Fruit fly (Drosophila melanogaster) whole organism, embryonic: ENCODE results near the gene CG14787.

Source experiments
- Antp ChIP-seq: fragments of 200-800 bp; sonication (Bioruptor generic); optimal IDR thresholded peaks from 3 replicates; lab custom pipeline; 2016; ENCODE audit warnings: missing biosample characterization, missing genetic modification characterization
- Awh ChIP-seq: fragments of 200-800 bp; sonication (Bioruptor generic); IDR thresholded peaks from 2 replicates; pipeline ENCODE4, ENCODE4 v1.3.6; 2022; ENCODE audit warnings: missing biosample characterization, missing genetic modification characterization
- CG11085 ChIP-seq: fragments of 200-800 bp; sonication (Bioruptor generic); IDR thresholded peaks from 2 replicates; pipeline ENCODE4 v1.3.6; 2022; ENCODE audit warnings: missing biosample characterization, missing genetic modification characterization
- CG1233 ChIP-seq: fragments of 200-800 bp; sonication (Bioruptor generic); optimal IDR thresholded peaks from 4 replicates; lab custom pipeline; 2018; ENCODE audit warnings: missing biosample characterization, mild to moderate bottlenecking, missing genetic modification characterization
- CG12942 ChIP-seq: fragments of 200-800 bp; sonication (Bioruptor generic); optimal IDR thresholded peaks from 3 replicates; lab custom pipeline; 2016; ENCODE audit warnings: missing biosample characterization, missing genetic modification characterization
- CG13296 ChIP-seq: fragments of 200-800 bp; sonication (Bioruptor generic); optimal IDR thresholded peaks from 3 replicates; lab custom pipeline; 2018; ENCODE audit warnings: missing biosample characterization, mild to moderate bottlenecking, missing genetic modification characterization
- CG14965 ChIP-seq: fragments of 200-800 bp; sonication (Bioruptor generic); optimal IDR thresholded peaks from 2 replicates; lab custom pipeline; 2016; ENCODE audit warnings: missing biosample characterization, missing genetic modification characterization, borderline replicate concordance
- CG1602 ChIP-seq: fragments of 200-800 bp; sonication (Bioruptor generic); optimal IDR thresholded peaks from 3 replicates; lab custom pipeline; 2016; ENCODE audit warnings: missing biosample characterization, missing genetic modification characterization
- CG17568 ChIP-seq: fragments of 200-800 bp; sonication (Bioruptor generic); optimal IDR thresholded peaks from 2 replicates; lab custom pipeline; 2018; ENCODE audit warnings: missing biosample characterization, mild to moderate bottlenecking, missing genetic modification characterization, moderate library complexity
- CG18764 ChIP-seq: fragments of 200-800 bp; sonication (Bioruptor generic); optimal IDR thresholded peaks from 3 replicates; lab custom pipeline; 2016; ENCODE audit warnings: missing biosample characterization, missing genetic modification characterization
- CG31224 ChIP-seq: fragments of 200-800 bp; sonication (Bioruptor generic); IDR thresholded peaks from 2 replicates; pipeline ENCODE4 v1.3.6; 2022; ENCODE audit warnings: missing biosample characterization, missing genetic modification characterization
- CG3163 ChIP-seq: fragments of 200-800 bp; sonication (Bioruptor generic); optimal IDR thresholded peaks from 3 replicates; lab custom pipeline; 2016; ENCODE audit warnings: missing biosample characterization, missing genetic modification characterization
- CG5953 ChIP-seq: fragments of 200-800 bp; sonication (Bioruptor generic); IDR thresholded peaks from 2 replicates; pipeline ENCODE4 v1.3.6; 2022; ENCODE audit warnings: missing biosample characterization, missing genetic modification characterization
- CG8765 ChIP-seq: fragments of 200-800 bp; sonication (Bioruptor generic); IDR thresholded peaks from 2 replicates; pipeline ENCODE4 v1.3.6; 2022; ENCODE audit warnings: missing biosample characterization, missing genetic modification characterization
- CG9932 ChIP-seq: fragments of 200-800 bp; sonication (Bioruptor generic); IDR thresholded peaks from 2 replicates; pipeline ENCODE4 v1.3.6; 2022; ENCODE audit warnings: missing biosample characterization, missing genetic modification characterization
- CHES-1-like ChIP-seq: fragments of 200-800 bp; sonication (Bioruptor generic); optimal IDR thresholded peaks from 2 replicates; lab custom pipeline; 2016; ENCODE audit warnings: missing biosample characterization, missing genetic modification characterization
- Camta ChIP-seq: fragments of 200-800 bp; sonication (Bioruptor generic); optimal IDR thresholded peaks from 2 replicates; lab custom pipeline; 2016; ENCODE audit warnings: missing biosample characterization, missing genetic modification characterization
- Dad ChIP-seq: fragments of 200-800 bp; sonication (Bioruptor generic); optimal IDR thresholded peaks from 3 replicates; lab custom pipeline; 2016; ENCODE audit warnings: missing biosample characterization, missing genetic modification characterization
- Dip2 ChIP-seq: fragments of 200-800 bp; sonication (Bioruptor generic); IDR thresholded peaks from 2 replicates; pipeline ENCODE4 v1.3.6; 2022; ENCODE audit warnings: missing biosample characterization, missing genetic modification characterization
- Doc2 ChIP-seq: fragments of 200-800 bp; sonication (Bioruptor generic); IDR thresholded peaks from 2 replicates; pipeline ENCODE4 v1.3.6; 2022; ENCODE audit warnings: missing biosample characterization, missing genetic modification characterization
- Doc3 ChIP-seq: fragments of 200-800 bp; sonication (Bioruptor generic); IDR thresholded peaks from 3 replicates; pipeline ENCODE4 v1.3.6; 2022; ENCODE audit warnings: missing biosample characterization, missing genetic modification characterization; ENCODE audit not compliant: partially characterized antibody
- Dref ChIP-seq: fragments of 200-800 bp; sonication (Bioruptor generic); IDR thresholded peaks from 2 replicates; pipeline ENCODE4 v1.3.6; 2022; ENCODE audit warnings: missing biosample characterization, missing genetic modification characterization
- H15 ChIP-seq: fragments of 200-800 bp; sonication (Bioruptor generic); IDR thresholded peaks from 3 replicates; pipeline ENCODE4 v1.3.6; 2022; ENCODE audit warnings: missing biosample characterization, missing genetic modification characterization
- H2.0 ChIP-seq: fragments of 200-800 bp; sonication (Bioruptor generic); IDR thresholded peaks from 2 replicates; pipeline ENCODE4 v1.3.6; 2022; ENCODE audit warnings: missing biosample characterization, missing genetic modification characterization
- NfI ChIP-seq: fragments of 200-800 bp; sonication (Bioruptor generic); optimal IDR thresholded peaks from 3 replicates; lab custom pipeline; 2018; ENCODE audit warnings: missing biosample characterization, mild to moderate bottlenecking, missing genetic modification characterization, moderate library complexity
- Rfx ChIP-seq: fragments of 200-800 bp; sonication (Bioruptor generic); IDR thresholded peaks from 2 replicates; pipeline ENCODE4 v1.3.6; 2022; ENCODE audit warnings: missing biosample characterization, missing genetic modification characterization
- TFAM ChIP-seq: fragments of 200-800 bp; sonication (Bioruptor generic); optimal IDR thresholded peaks from 2 replicates; lab custom pipeline; 2017; ENCODE audit warnings: missing biosample characterization, missing genetic modification characterization, inconsistent platforms
- Taf1 ChIP-seq: fragments of 200-800 bp; sonication (Bioruptor generic); IDR thresholded peaks from 2 replicates; pipeline ENCODE4 v1.3.6; 2022; ENCODE audit warnings: missing biosample characterization, missing genetic modification characterization
- abd-A ChIP-seq: fragments of 200-800 bp; sonication (Bioruptor generic); optimal IDR thresholded peaks from 3 replicates; lab custom pipeline; 2019; ENCODE audit warnings: missing biosample characterization, mild to moderate bottlenecking, missing genetic modification characterization, moderate library complexity
- bab2 ChIP-seq: fragments of 200-800 bp; sonication (Bioruptor generic); optimal IDR thresholded peaks from 2 replicates; lab custom pipeline; 2016; ENCODE audit warnings: missing biosample characterization, missing genetic modification characterization
- corto ChIP-seq: fragments of 200-800 bp; sonication (Bioruptor generic); optimal IDR thresholded peaks from 2 replicates; lab custom pipeline; 2016; ENCODE audit warnings: missing biosample characterization, mild to moderate bottlenecking, missing genetic modification characterization, moderate library complexity
- cwo ChIP-seq: fragments of 200-800 bp; sonication (Bioruptor generic); optimal IDR thresholded peaks from 3 replicates; lab custom pipeline; 2017; ENCODE audit warnings: missing biosample characterization, missing genetic modification characterization, mild to moderate bottlenecking, moderate library complexity, missing genetic modification reagents
- dan ChIP-seq: fragments of 200-800 bp; sonication (Bioruptor generic); IDR thresholded peaks from 2 replicates; pipeline ENCODE4 v1.3.6; 2022; ENCODE audit warnings: missing biosample characterization, missing genetic modification characterization
- dmrt99B ChIP-seq: fragments of 200-800 bp; sonication (Bioruptor generic); optimal IDR thresholded peaks from 2 replicates; lab custom pipeline; 2018; ENCODE audit warnings: missing biosample characterization, mild to moderate bottlenecking, missing genetic modification characterization, moderate library complexity
- dpn ChIP-seq, 2 experiments: fragments of 200-800 bp; sonication (Bioruptor generic); optimal IDR thresholded peaks; 3 replicates each; lab custom pipeline; 2016; ENCODE audit warnings: missing biosample characterization in 2 of 2, missing genetic modification characterization in 2 of 2
- en ChIP-seq: fragments of 200-800 bp; sonication (Bioruptor generic); optimal IDR thresholded peaks from 2 replicates; lab custom pipeline; 2016; ENCODE audit warnings: missing biosample characterization, missing genetic modification characterization
- gce ChIP-seq: fragments of 200-800 bp; sonication (Bioruptor generic); IDR thresholded peaks from 3 replicates; pipeline ENCODE4 v1.3.6; 2022; ENCODE audit warnings: missing biosample characterization, missing genetic modification characterization
- gfzf ChIP-seq: fragments of 200-800 bp; sonication (Bioruptor generic); optimal IDR thresholded peaks from 2 replicates; lab custom pipeline; 2016; ENCODE audit warnings: missing biosample characterization, mild to moderate bottlenecking, missing genetic modification characterization, moderate library complexity
- lov ChIP-seq, 2 experiments: fragments of 200-800 bp in 1 of 2; fragments of >200 bp in 1 of 2; sonication (Bioruptor generic) in 1 of 2; IDR thresholded peaks in 1 of 2; optimal IDR thresholded peaks in 1 of 2; 2 replicates in 1 of 2; 3 replicates in 1 of 2; pipeline versions ENCODE4 v1.3.6 to Lab custom; 2017 to 2022; ENCODE audit warnings: missing biosample characterization in 1 of 2, missing genetic modification characterization in 1 of 2
- nerfin-2 ChIP-seq: fragments of 200-800 bp; sonication (Bioruptor generic); IDR thresholded peaks from 2 replicates; pipeline ENCODE4 v1.3.6; 2022; ENCODE audit warnings: missing biosample characterization, missing genetic modification characterization; ENCODE audit not compliant: partially characterized antibody
- pan ChIP-seq, 4 experiments: fragments of >200 bp in 3 of 4; fragments of 200-800 bp in 1 of 4; sonication (Bioruptor generic) in 1 of 4; optimal IDR thresholded peaks in 3 of 4; IDR thresholded peaks in 1 of 4; 2 replicates each; pipeline versions ENCODE4 v1.3.6 to Lab custom; 2017 to 2022; ENCODE audit warnings: missing biosample characterization in 2 of 4, missing genetic modification characterization in 2 of 4, mixed read lengths in 1 of 4
- sc ChIP-seq, 3 experiments: fragments of >200 bp in 2 of 3; fragments of 200-800 bp in 1 of 3; sonication (Bioruptor generic) in 1 of 3; optimal IDR thresholded peaks; 2 replicates in 2 of 3; 3 replicates in 1 of 3; lab custom pipeline; 2017; ENCODE audit warnings: mild to moderate bottlenecking in 1 of 3, missing biosample characterization in 1 of 3, missing genetic modification characterization in 1 of 3, missing genetic modification reagents in 1 of 3
- sens ChIP-seq: fragments of 200-800 bp; sonication (Bioruptor generic); peaks from one replicate; lab custom pipeline; 2016; ENCODE audit warnings: missing biosample characterization, missing genetic modification characterization
- shn ChIP-seq: fragments of 200-800 bp; sonication (Bioruptor generic); optimal IDR thresholded peaks from 3 replicates; lab custom pipeline; 2016; ENCODE audit warnings: missing biosample characterization, missing genetic modification characterization
- sima ChIP-seq: fragments of 200-800 bp; sonication (Bioruptor generic); optimal IDR thresholded peaks from 2 replicates; lab custom pipeline; 2016; ENCODE audit warnings: missing biosample characterization, missing genetic modification characterization
- sisA ChIP-seq: fragments of 200-800 bp; sonication (Bioruptor generic); IDR thresholded peaks from 2 replicates; pipeline ENCODE4 v1.3.6; 2022; ENCODE audit warnings: missing biosample characterization, missing genetic modification characterization
- slp2 ChIP-seq: fragments of 200-800 bp; sonication (Bioruptor generic); optimal IDR thresholded peaks from 2 replicates; lab custom pipeline; 2016; ENCODE audit warnings: missing biosample characterization, missing genetic modification characterization
- zen ChIP-seq: fragments of 200-800 bp; sonication (Bioruptor generic); optimal IDR thresholded peaks from 3 replicates; lab custom pipeline; 2018; ENCODE audit warnings: missing biosample characterization, mild to moderate bottlenecking, missing genetic modification characterization, moderate library complexity
- zf30C ChIP-seq: fragments of 200-800 bp; sonication (Bioruptor generic); optimal IDR thresholded peaks from 3 replicates; lab custom pipeline; 2018; ENCODE audit warnings: missing biosample characterization, mild to moderate bottlenecking, missing genetic modification characterization

The CG14787 gene

DNA sequence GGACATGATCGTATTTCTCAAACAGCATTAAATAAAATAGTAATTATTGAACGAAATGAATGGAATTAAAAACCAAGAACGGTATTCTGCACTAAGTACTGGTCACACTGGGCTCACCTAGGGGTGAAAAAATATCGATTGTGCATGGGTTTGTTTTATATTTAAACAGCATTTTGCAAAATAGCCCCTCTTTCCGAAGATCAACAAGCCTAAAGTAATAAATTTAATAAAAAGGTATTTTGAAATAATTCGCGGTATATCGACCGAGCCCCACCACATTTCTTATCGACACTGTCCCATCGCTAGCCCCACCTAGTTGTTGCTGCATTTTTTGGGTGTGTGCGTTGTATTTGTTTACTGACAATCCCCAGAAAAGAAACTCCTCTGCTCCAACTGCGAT lies 9.1 kb upstream of the CG14787 start, which contains the start of gene pck (continued):
- peak; percentile 66 for TF ChIP-seq Dref (GFP tag; lab: Robert Waterston, UW)
- peak; percentile 45 for TF ChIP-seq zen (tag; lab: Kevin White, UChicago)
- 0 out of 2 replicates have a peak, but pooled peaks have one; percentile 29 for TF ChIP-seq nerfin-2 (GFP tag; lab: Robert Waterston, UW)
- peak; percentile 36 for TF ChIP-seq slp2
- TF ChIP-seq CG11085: peak; percentile 63
- peak; percentile 39 for TF ChIP-seq cwo (GFP tag; lab: Kevin White, UChicago)
- TF ChIP-seq CG18764: peak; percentile 65
- TF ChIP-seq CG12942 (GFP tag; lab: Kevin White, UChicago): peak; percentile 66
- no peak for TF ChIP-seq abd-A (tag; lab: Kevin White, UChicago)
- TF ChIP-seq CG1233 (GFP tag; lab: Kevin White, UChicago): no peak
- TF ChIP-seq dan (GFP tag; lab: Robert Waterston, UW): no peak
- peak; percentile 62 for TF ChIP-seq Dad (GFP tag; lab: Kevin White, UChicago)
- peak; percentile 54; the same call in 1 of the 2 replicates for TF ChIP-seq CG5953 (GFP tag; lab: Robert Waterston, UW)
- TF ChIP-seq Camta (GFP tag; lab: Kevin White, UChicago): peak; percentile 69
- TF ChIP-seq sisA (GFP tag; lab: Robert Waterston, UW): peak; percentile 70
- peak; percentile 50 for TF ChIP-seq Taf1 (GFP tag; lab: Robert Waterston, UW)
- TF ChIP-seq dpn (GFP tag; optimal IDR thresholded peaks at IDR 0.05; lab: Kevin White, UChicago): peak; percentile 61 to 80
- TF ChIP-seq en: peak; percentile 7
- no peak for TF ChIP-seq zf30C (GFP tag; lab: Kevin White, UChicago)
- TF ChIP-seq CHES-1-like (GFP tag; lab: Kevin White, UChicago): peak; percentile 22
- 0 out of 2 replicates have a peak, but pooled peaks have one; percentile 33 for TF ChIP-seq Awh (GFP tag; lab: Robert Waterston, UW)
- peak; percentile 63 for TF ChIP-seq gfzf
- peak; percentile 35; the same call in 1 of the 3 replicates for TF ChIP-seq Doc3 (GFP tag; lab: Robert Waterston, UW)
- no peak for TF ChIP-seq CG17568 (GFP tag; lab: Kevin White, UChicago)
- TF ChIP-seq sima (GFP tag; lab: Kevin White, UChicago): no peak
- no peak for TF ChIP-seq Doc2 (GFP tag; lab: Robert Waterston, UW)
- TF ChIP-seq CG3163 (GFP tag; lab: Kevin White, UChicago): peak; percentile 24
- TF ChIP-seq sens: peak; percentile 97
- TF ChIP-seq Rfx (GFP tag; lab: Robert Waterston, UW): peak; percentile 73
- no peak for TF ChIP-seq pan (optimal IDR thresholded peaks at IDR 0.05; lab: Kevin White, UChicago)
- TF ChIP-seq pan (GFP tag; optimal IDR thresholded peaks at IDR 0.05 in 1 of 2, IDR thresholded peaks at IDR 0.05 in 1 of 2): peak in 1 of 2 experiments; percentile 70
- peak; percentile 51 for TF ChIP-seq CG8765
- peak; percentile 34; the same call in 1 of the 3 replicates for TF ChIP-seq H15 (GFP tag; lab: Robert Waterston, UW)
- no peak for TF ChIP-seq sc (optimal IDR thresholded peaks at IDR 0.05; lab: Kevin White, UChicago)
- TF ChIP-seq sc (GFP tag; optimal IDR thresholded peaks at IDR 0.05; lab: Kevin White, UChicago): no peak
- peak; percentile 69; the same call in 1 of the 2 replicates for TF ChIP-seq H2.0
- TF ChIP-seq gce: no peak
- TF ChIP-seq CG1602 (GFP tag; lab: Kevin White, UChicago): peak; percentile 59
- TF ChIP-seq CG31224: peak; percentile 40; the same call in 1 of the 2 replicates
- no peak for TF ChIP-seq CG14965 (GFP tag; lab: Kevin White, UChicago)
- TF ChIP-seq shn (GFP tag; lab: Kevin White, UChicago): peak; percentile 44
- no peak for TF ChIP-seq TFAM (GFP tag; lab: Kevin White, UChicago)
- peak; percentile 62 for TF ChIP-seq CG9932 (GFP tag; lab: Robert Waterston, UW)
- TF ChIP-seq lov (optimal IDR thresholded peaks at IDR 0.05; lab: Kevin White, UChicago): no peak
- TF ChIP-seq lov (GFP tag; IDR thresholded peaks at IDR 0.05; lab: Robert Waterston, UW): peak; percentile 75; the same call in 1 of the 3 replicates
- TF ChIP-seq bab2 (GFP tag; lab: Kevin White, UChicago): peak; percentile 61
- no peak for TF ChIP-seq corto (GFP tag; lab: Kevin White, UChicago)
- no peak for TF ChIP-seq dmrt99B (tag; lab: Kevin White, UChicago)
- peak; percentile 25 for TF ChIP-seq CG13296
- TF ChIP-seq Antp (GFP tag; lab: Kevin White, UChicago): peak; percentile 63
- TF ChIP-seq Dip2: no peak
- TF ChIP-seq NfI (GFP tag; lab: Kevin White, UChicago): peak; percentile 35
